Worm (Caenorhabditis elegans): ENCODE measurements around the gene fli-1.

- no peak for TF ChIP-seq klf-2 (GFP tag; conservative IDR thresholded peaks at IDR 0.05)
- TF ChIP-seq flt-1 (GFP tag; IDR thresholded peaks at IDR 0.05) = no peak
- no peak for TF ChIP-seq ztf-29 (GFP tag; IDR thresholded peaks at IDR 0.05)
Observed at ce11 chrIII:8648589-8648988, 34.9 kb downstream of the fli-1 start, which contains the start of gene F22B7.3.
